Worm (Caenorhabditis elegans) whole organism, late embryonic: ENCODE results near the gene ZK381.2.

ENCODE experiments used
- F13H6.1 ChIP-seq: sonication (generic microtip); optimal IDR thresholded peaks from 2 replicates; lab custom pipeline; 2016; ENCODE audit warnings: missing genetic modification characterization, missing compliant biosample characterization
- K02D7.2 ChIP-seq: sonication (generic microtip); optimal IDR thresholded peaks from 2 replicates; lab custom pipeline; 2017; ENCODE audit warnings: mild to moderate bottlenecking, missing genetic modification characterization, missing compliant biosample characterization
- Y22D7AL.16 ChIP-seq: sonication (generic microtip); optimal IDR thresholded peaks from 2 replicates; lab custom pipeline; 2016; ENCODE audit warnings: missing genetic modification characterization, missing compliant biosample characterization
- ahr-1 ChIP-seq: sonication (generic microtip); optimal IDR thresholded peaks from 2 replicates; lab custom pipeline; 2016; ENCODE audit warnings: missing genetic modification characterization, missing compliant biosample characterization
- ama-1 ChIP-seq: fragments of 150-350 bp; optimal IDR thresholded peaks from 2 replicates; lab custom pipeline; 2014
- ceh-18 ChIP-seq: sonication (generic microtip); optimal IDR thresholded peaks from 2 replicates; lab custom pipeline; 2016; ENCODE audit warnings: missing genetic modification characterization, missing compliant biosample characterization
- ceh-22 ChIP-seq: sonication (generic microtip); optimal IDR thresholded peaks from 2 replicates; lab custom pipeline; 2017; ENCODE audit warnings: missing biosample characterization, missing genetic modification characterization
- ceh-24 ChIP-seq: sonication (generic microtip); optimal IDR thresholded peaks from 2 replicates; lab custom pipeline; 2016; ENCODE audit warnings: mild to moderate bottlenecking, missing genetic modification characterization, missing compliant biosample characterization
- ceh-30 ChIP-seq: fragments of 150-350 bp; optimal IDR thresholded peaks from 2 replicates; lab custom pipeline; 2014; ENCODE audit warnings: missing biosample characterization, missing genetic modification characterization
- ceh-31 ChIP-seq: sonication (generic microtip); optimal IDR thresholded peaks from 2 replicates; lab custom pipeline; 2016; ENCODE audit warnings: missing genetic modification characterization, missing compliant biosample characterization
- ceh-34 ChIP-seq: sonication (generic microtip); optimal IDR thresholded peaks from 2 replicates; lab custom pipeline; 2016; ENCODE audit warnings: mild to moderate bottlenecking, missing genetic modification characterization, missing compliant biosample characterization
- ceh-6 ChIP-seq: fragments of 200-800 bp; sonication (Bioruptor generic); optimal IDR thresholded peaks from 2 replicates; lab custom pipeline; 2018; ENCODE audit warnings: mild to moderate bottlenecking, missing genetic modification characterization, missing compliant biosample characterization
- ceh-9 ChIP-seq: sonication (generic microtip); optimal IDR thresholded peaks from 2 replicates; lab custom pipeline; 2016; ENCODE audit warnings: mild to moderate bottlenecking, missing genetic modification characterization, inconsistent platforms, missing compliant biosample characterization
- che-1 ChIP-seq: sonication (generic microtip); optimal IDR thresholded peaks from 2 replicates; lab custom pipeline; 2016; ENCODE audit warnings: mild to moderate bottlenecking, missing genetic modification characterization, missing compliant biosample characterization
- dve-1 ChIP-seq: sonication (generic microtip); optimal IDR thresholded peaks from 2 replicates; lab custom pipeline; 2017; ENCODE audit warnings: antibody characterized with exemption, mild to moderate bottlenecking, missing genetic modification characterization, missing compliant biosample characterization
- elt-2 ChIP-seq: sonication (generic microtip); optimal IDR thresholded peaks from 2 replicates; lab custom pipeline; 2016; ENCODE audit warnings: missing genetic modification reagents, missing genetic modification characterization, missing compliant biosample characterization
- elt-4 ChIP-seq: sonication (generic microtip); optimal IDR thresholded peaks from 2 replicates; lab custom pipeline; 2016; ENCODE audit warnings: missing genetic modification characterization, missing compliant biosample characterization
- ets-4 ChIP-seq: sonication (generic microtip); optimal IDR thresholded peaks from 2 replicates; lab custom pipeline; 2016; ENCODE audit warnings: missing genetic modification characterization, missing compliant biosample characterization
- eyg-1 ChIP-seq: sonication (generic microtip); optimal IDR thresholded peaks from 2 replicates; lab custom pipeline; 2016; ENCODE audit warnings: missing genotype, missing genetic modification characterization, missing compliant biosample characterization
- fax-1 ChIP-seq: sonication (generic microtip); optimal IDR thresholded peaks from 2 replicates; lab custom pipeline; 2016; ENCODE audit warnings: missing genotype, missing genetic modification characterization, missing compliant biosample characterization
- fkh-10 ChIP-seq: fragments of 150-350 bp; optimal IDR thresholded peaks from 2 replicates; lab custom pipeline; 2014; ENCODE audit warnings: missing biosample characterization, missing genetic modification reagents, missing genetic modification characterization
- fkh-6 ChIP-seq: sonication (generic microtip); optimal IDR thresholded peaks from 2 replicates; lab custom pipeline; 2016; ENCODE audit warnings: missing genetic modification characterization, missing compliant biosample characterization
- hlh-13 ChIP-seq: fragments of 200-800 bp; sonication (Bioruptor generic); optimal IDR thresholded peaks from 2 replicates; lab custom pipeline; 2018; ENCODE audit warnings: mild to moderate bottlenecking, missing genetic modification characterization, missing compliant biosample characterization
- hlh-15 ChIP-seq: sonication (generic microtip); optimal IDR thresholded peaks from 2 replicates; lab custom pipeline; 2016; ENCODE audit warnings: missing genetic modification characterization, missing compliant biosample characterization
- hlh-30 ChIP-seq: sonication (generic microtip); optimal IDR thresholded peaks from 2 replicates; lab custom pipeline; 2017; ENCODE audit warnings: antibody characterized with exemption, missing genetic modification characterization, missing compliant biosample characterization; ENCODE audit not compliant: insufficient read depth
- hlh-8 ChIP-seq: sonication (generic microtip); optimal IDR thresholded peaks from 2 replicates; lab custom pipeline; 2016; ENCODE audit warnings: missing genotype, missing genetic modification characterization, missing compliant biosample characterization
- lim-6 ChIP-seq: sonication (generic microtip); optimal IDR thresholded peaks from 2 replicates; lab custom pipeline; 2016; ENCODE audit warnings: missing genetic modification characterization, missing compliant biosample characterization
- nhr-11 ChIP-seq: fragments of 150-350 bp; optimal IDR thresholded peaks from 2 replicates; lab custom pipeline; 2014; ENCODE audit warnings: missing biosample characterization, missing genetic modification characterization
- nhr-232 ChIP-seq: sonication (generic microtip); optimal IDR thresholded peaks from 2 replicates; lab custom pipeline; 2016; ENCODE audit warnings: missing genetic modification characterization, missing compliant biosample characterization
- pag-3 ChIP-seq: sonication (generic microtip); optimal IDR thresholded peaks from 2 replicates; lab custom pipeline; 2016; ENCODE audit warnings: missing compliant biosample characterization, missing genetic modification characterization, borderline replicate concordance
- pax-1 ChIP-seq: fragments of 150-350 bp; optimal IDR thresholded peaks from 2 replicates; lab custom pipeline; 2014; ENCODE audit warnings: missing biosample characterization, missing genetic modification characterization
- pha-4 ChIP-seq: fragments of 150-350 bp; optimal IDR thresholded peaks from 2 replicates; lab custom pipeline; 2018; ENCODE audit warnings: missing biosample characterization, missing genetic modification reagents, missing genetic modification characterization
- pqm-1 ChIP-seq: sonication (generic microtip); optimal IDR thresholded peaks from 2 replicates; lab custom pipeline; 2016; ENCODE audit warnings: missing genetic modification characterization, missing compliant biosample characterization
- pros-1 ChIP-seq: fragments of 150-350 bp; optimal IDR thresholded peaks from 2 replicates; lab custom pipeline; 2014; ENCODE audit warnings: missing biosample characterization, missing genetic modification reagents, missing genetic modification characterization
- ref-2 ChIP-seq: sonication (generic microtip); optimal IDR thresholded peaks from 2 replicates; lab custom pipeline; 2016; ENCODE audit warnings: missing genetic modification characterization, missing compliant biosample characterization
- rnt-1 ChIP-seq: sonication (generic microtip); optimal IDR thresholded peaks from 2 replicates; lab custom pipeline; 2016; ENCODE audit warnings: missing genetic modification characterization, missing compliant biosample characterization
- sox-2 ChIP-seq: fragments of 200-800 bp; sonication (Bioruptor generic); IDR thresholded peaks from 2 replicates; pipeline ENCODE4 v1.3.6; 2022; ENCODE audit warnings: missing genetic modification reagents, missing genetic modification characterization, missing compliant biosample characterization
- syd-9 ChIP-seq: sonication (generic microtip); optimal IDR thresholded peaks from 2 replicates; lab custom pipeline; 2016; ENCODE audit warnings: mild to moderate bottlenecking, missing genetic modification characterization, moderate library complexity, missing compliant biosample characterization
- tbx-2 ChIP-seq: sonication (generic microtip); optimal IDR thresholded peaks from 2 replicates; lab custom pipeline; 2016; ENCODE audit warnings: missing genetic modification characterization, missing compliant biosample characterization
- tbx-7 ChIP-seq: sonication (generic microtip); optimal IDR thresholded peaks from 2 replicates; lab custom pipeline; 2016; ENCODE audit warnings: missing genotype, missing genetic modification characterization, missing compliant biosample characterization
- unc-55 ChIP-seq: sonication (generic microtip); optimal IDR thresholded peaks from 2 replicates; lab custom pipeline; 2017; ENCODE audit warnings: missing biosample characterization, missing genetic modification reagents, missing genetic modification characterization

ZK381.2 gene

ce11 chrIV:6972427-6972826 is 7.1 kb downstream of the ZK381.2 start, which contains the start of gene nhr-249:
nhr-249 (minus strand) TSS chrIV:6972527.
- TF ChIP-seq tbx-7 (tag; lab: Kevin White, UChicago) (no peak), hlh-8 (no peak), ceh-18 (tag; lab: Kevin White, UChicago) (no peak), nhr-232 (tag; lab: Kevin White, UChicago) (no peak), pax-1 (tag; lab: Kevin White, UChicago) (no peak), fax-1 (tag; lab: Kevin White, UChicago) (no peak), ceh-31 (tag; lab: Kevin White, UChicago) (no peak), syd-9 (tag; lab: Kevin White, UChicago) (no peak), fkh-6 (tag; lab: Kevin White, UChicago) (no peak), hlh-13 (GFP tag; lab: Kevin White, UChicago) (no peak), elt-2 (tag; lab: Kevin White, UChicago) (no peak), hlh-15 (tag; lab: Kevin White, UChicago) (no peak), ceh-30 (tag; lab: Kevin White, UChicago) (no peak), pros-1 (tag; lab: Kevin White, UChicago) (no peak), ets-4 (tag; lab: Kevin White, UChicago) (no peak), tbx-2 (no peak)

DNA sequence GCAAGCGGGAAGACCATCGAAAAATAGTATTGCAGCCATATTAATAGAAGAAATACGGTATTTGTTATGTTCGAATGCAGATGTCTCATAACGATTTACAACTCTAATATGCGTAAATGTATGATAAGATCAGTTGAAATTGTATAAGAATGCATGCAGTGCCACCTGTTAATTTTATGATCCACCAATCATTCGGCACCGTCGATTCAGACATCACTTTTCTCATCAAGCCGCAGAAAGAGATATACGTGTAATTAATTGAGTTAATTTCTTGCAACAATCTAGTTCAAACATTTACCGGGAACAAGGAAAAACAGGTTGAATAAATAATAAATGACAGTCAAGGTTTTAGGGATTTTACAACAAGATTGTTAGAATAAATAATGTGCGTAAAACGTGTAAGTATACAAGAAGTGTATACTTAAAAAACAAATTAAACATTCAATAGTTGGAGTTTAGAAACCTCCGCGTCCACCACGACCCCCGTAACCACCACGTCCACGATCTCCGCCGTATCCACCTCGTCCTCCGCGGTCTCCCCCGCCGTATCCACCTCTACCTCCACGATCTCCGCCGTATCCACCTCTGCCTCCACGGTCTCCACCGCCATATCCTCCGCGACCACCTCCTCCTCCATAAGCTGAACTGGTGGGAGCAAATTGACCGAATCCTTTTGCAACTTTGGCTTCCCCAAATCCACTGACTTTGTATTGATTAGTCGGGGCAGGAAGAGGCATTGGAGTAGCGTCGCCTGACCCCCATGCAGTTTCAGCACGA is 9.1 kb downstream of the ZK381.2 start:
- TF ChIP-seq ceh-31 (tag; lab: Kevin White, UChicago) (no peak), pqm-1 (tag; lab: Kevin White, UChicago) (no peak)

- TF ChIP-seq syd-9 (tag; lab: Kevin White, UChicago) (no peak), pha-4 (tag; lab: Kevin White, UChicago) (no peak), lim-6 (tag; lab: Kevin White, UChicago) (no peak), dve-1 (tag; lab: Kevin White, UChicago) (no peak), eyg-1 (tag; lab: Kevin White, UChicago) (no peak), ref-2 (tag; lab: Kevin White, UChicago) (no peak), ceh-34 (no peak), ceh-9 (tag; lab: Kevin White, UChicago) (no peak), pag-3 (tag; lab: Kevin White, UChicago) (no peak), unc-55 (no peak), ceh-31 (tag; lab: Kevin White, UChicago) (no peak), elt-4 (tag; lab: Kevin White, UChicago) (no peak), rnt-1 (tag; lab: Kevin White, UChicago) (no peak), K02D7.2 (tag; lab: Kevin White, UChicago) (no peak), ceh-24 (tag; lab: Kevin White, UChicago) (no peak), ceh-6 (GFP tag; lab: Kevin White, UChicago) (no peak), nhr-232 (tag; lab: Kevin White, UChicago) (no peak), che-1 (tag; lab: Kevin White, UChicago) (no peak), hlh-30 (tag; lab: Kevin White, UChicago) (no peak)
- TF ChIP-seq, all 69 proteins: peak for 0
These were observed 11.8 kb downstream of the ZK381.2 start, which contains the start of the genes pgl-1 and him-3 for ce11 chrIV:6977089-6977558. pgl-1 (minus strand) TSS chrIV:6977318. him-3 (plus strand) TSS chrIV:6977508.

DNA sequence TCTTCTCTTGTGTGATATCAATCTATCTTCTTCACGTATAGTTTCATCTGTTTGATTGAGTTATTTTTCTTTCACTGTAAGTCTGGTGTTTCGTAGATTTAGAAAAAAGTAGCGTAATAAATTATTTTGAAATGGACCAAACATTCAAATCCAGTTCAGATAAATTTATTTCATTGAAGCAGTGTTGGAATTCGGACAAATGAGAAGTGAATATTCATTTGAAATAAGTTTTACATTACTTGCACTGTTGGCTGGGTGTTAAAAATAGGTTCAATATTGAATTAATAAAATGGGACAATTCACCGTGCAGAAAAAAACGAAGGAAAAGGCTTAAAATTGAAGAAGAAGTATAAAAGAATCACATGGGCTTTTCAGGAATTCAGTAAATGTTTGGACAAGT is 13.3 kb downstream of the ZK381.2 start:
- TF ChIP-seq ref-2 (tag; lab: Kevin White, UChicago) (no peak), ceh-34 (no peak), syd-9 (tag; lab: Kevin White, UChicago) (no peak), unc-55 (no peak), ceh-6 (GFP tag; lab: Kevin White, UChicago) (no peak), ama-1 (lab: Kevin White, UChicago) (no peak), ahr-1 (tag; lab: Kevin White, UChicago) (no peak), rnt-1 (tag; lab: Kevin White, UChicago) (no peak), Y22D7AL.16 (tag; lab: Kevin White, UChicago) (no peak), elt-4 (tag; lab: Kevin White, UChicago) (no peak), sox-2 (GFP tag; lab: Robert Waterston, UW) (no peak), nhr-11 (no peak), F13H6.1 (tag; lab: Kevin White, UChicago) (no peak), hlh-13 (GFP tag; lab: Kevin White, UChicago) (no peak), fkh-10 (GFP tag; lab: Kevin White, UChicago) (no peak), fax-1 (tag; lab: Kevin White, UChicago) (no peak), ceh-24 (tag; lab: Kevin White, UChicago) (no peak), ceh-22 (tag; lab: Kevin White, UChicago) (no peak)
- TF ChIP-seq, all 69 proteins: peak for 0
